Fruit fly (Drosophila melanogaster) whole organism, wandering third instar larva: ENCODE data around the gene CG16986.

Experiments used
- Abd-B ChIP-seq: fragments of >200 bp; optimal IDR thresholded peaks from 2 replicates; lab custom pipeline; 2017; ENCODE audit warnings: missing biosample characterization, missing genetic modification characterization
- CG32264 ChIP-seq: fragments of 200-800 bp; sonication (Bioruptor generic); optimal IDR thresholded peaks from 2 replicates; lab custom pipeline; 2016; ENCODE audit warnings: missing biosample characterization, missing genetic modification characterization
- N ChIP-seq: fragments of >200 bp; optimal IDR thresholded peaks from 2 replicates; lab custom pipeline; 2018; ENCODE audit warnings: missing biosample characterization, missing external identifiers, missing genetic modification characterization
- jim ChIP-seq: fragments of 175-275, 200-325 bp; sonication (Bioruptor generic); optimal IDR thresholded peaks from 2 replicates; lab custom pipeline; 2016; ENCODE audit warnings: missing biosample characterization, mild to moderate bottlenecking, missing genetic modification characterization
- lola ChIP-seq: fragments of >200 bp; optimal IDR thresholded peaks from 2 replicates; lab custom pipeline; 2017; ENCODE audit warnings: missing biosample characterization, missing genetic modification characterization
- psq ChIP-seq: fragments of 200-800 bp; sonication (Bioruptor generic); optimal IDR thresholded peaks from 3 replicates; lab custom pipeline; 2017; ENCODE audit warnings: missing biosample characterization, mild to moderate bottlenecking, missing genetic modification characterization, moderate library complexity
- sage ChIP-seq: fragments of 200-800 bp; sonication (Bioruptor generic); optimal IDR thresholded peaks from 2 replicates; lab custom pipeline; 2016; ENCODE audit warnings: missing biosample characterization, mild to moderate bottlenecking, missing genetic modification characterization
- sv ChIP-seq: fragments of 200-800 bp; sonication (Bioruptor generic); optimal IDR thresholded peaks from 3 replicates; lab custom pipeline; 2016; ENCODE audit warnings: missing biosample characterization, missing genetic modification characterization

dm6 chr3L:2631406-2631805 is 31.3 kb downstream of the CG16986 start, which contains the start of the genes CG42245 and MEP-1:
- TF ChIP-seq sage (peak; percentile 53), Abd-B (GFP tag; lab: Kevin White, UChicago) (no peak), N (GFP tag; lab: Kevin White, UChicago) (no peak), sv (peak; percentile 28), jim (GFP tag; lab: Kevin White, UChicago) (no peak), CG32264 (peak; percentile 48), psq (GFP tag; lab: Kevin White, UChicago) (peak; percentile 1), lola (GFP tag; lab: Kevin White, UChicago) (no peak)
